Fruit fly (Drosophila melanogaster) whole organism: ENCODE results near the gene CG10958.
A peak's percentile ranks its signal among the peaks of the same experiment; 100 is the strongest.

Experiments used
- CG8478 ChIP-seq: fragments of >200 bp; optimal IDR thresholded peaks from 2 replicates; lab custom pipeline; 2018; ENCODE audit warnings: inconsistent platforms
- Dll ChIP-seq: fragments of >200 bp; optimal IDR thresholded peaks from 2 replicates; lab custom pipeline; 2017
- EcR ChIP-seq, 2 experiments: fragments of >200 bp; optimal IDR thresholded peaks; 2 replicates each; lab custom pipeline; 2017; ENCODE audit warnings: missing biosample characterization in 2 of 2, missing genetic modification characterization in 2 of 2, missing genetic modification reagents in 2 of 2
- pan ChIP-seq: fragments of >200 bp; optimal IDR thresholded peaks from 2 replicates; lab custom pipeline; 2017
- psq ChIP-seq: fragments of >200 bp; optimal IDR thresholded peaks from 2 replicates; lab custom pipeline; 2017
- usp ChIP-seq: fragments of >200 bp; optimal IDR thresholded peaks from 2 replicates; lab custom pipeline; 2017; ENCODE audit warnings: missing biosample characterization, missing genetic modification characterization, mixed read lengths

Gene CG10958

DNA sequence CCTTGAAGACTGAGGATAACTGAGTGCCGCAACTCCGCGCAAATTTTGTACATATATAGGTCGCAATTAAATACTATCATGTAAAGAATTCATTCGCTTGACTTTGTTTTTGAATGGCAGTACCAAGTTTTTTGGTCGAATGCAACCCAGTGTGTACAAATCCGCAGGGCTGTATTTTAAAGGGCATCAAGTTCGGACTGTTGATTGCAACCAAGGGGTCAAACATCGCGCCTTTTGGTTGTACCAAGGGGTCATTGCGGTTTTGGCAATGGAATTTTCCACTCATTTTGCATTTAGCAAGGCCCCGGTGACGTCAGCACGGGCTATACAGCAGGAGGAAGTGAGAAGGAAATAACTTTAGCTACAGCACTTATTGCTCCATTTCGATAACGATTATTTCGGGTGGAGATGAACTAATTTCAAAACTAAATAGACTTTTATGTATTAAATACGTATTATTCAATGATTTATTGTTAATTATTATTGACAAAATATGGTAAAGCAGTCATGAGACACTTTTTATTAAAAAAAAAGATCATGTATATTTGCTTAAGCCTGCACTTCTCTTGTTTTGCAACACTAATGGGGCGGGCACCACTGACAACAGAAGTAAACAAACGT is at the start of gene CG10958:
Gene CG10958, plus strand, starts transcription at position 593 of the 621 bp plus-strand sequence.
- TF ChIP-seq CG8478 (lab: Kevin White, UChicago) = no peak
- TF ChIP-seq Dll (lab: Kevin White, UChicago) = no peak
- no peak for TF ChIP-seq pan
- no peak for TF ChIP-seq psq (lab: Kevin White, UChicago)
- no peak for TF ChIP-seq usp (GFP tag; lab: Kevin White, UChicago)
- TF ChIP-seq EcR (GFP tag; optimal IDR thresholded peaks at IDR 0.05; lab: Kevin White, UChicago) = no peak

DNA sequence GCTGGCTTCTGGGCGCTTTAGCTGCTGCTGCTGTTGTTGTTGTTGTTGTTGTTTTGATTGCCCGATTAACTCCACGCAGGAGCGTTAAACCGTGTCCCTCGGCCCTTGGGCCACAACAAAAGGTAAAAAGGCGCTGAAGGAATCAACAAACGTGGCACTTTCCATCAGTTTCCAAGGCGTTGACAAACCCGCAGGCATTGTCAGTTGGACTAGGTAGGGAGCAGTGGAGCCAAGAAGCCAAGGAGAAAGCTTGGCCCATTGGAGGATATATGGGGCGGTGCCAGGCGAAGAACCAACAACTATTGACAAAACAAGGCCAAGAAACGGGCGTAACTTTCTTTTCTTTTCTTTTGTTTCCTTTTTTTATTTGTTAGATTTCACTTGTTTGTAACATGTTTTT is 45.0 kb upstream of the CG10958 start, which contains the start of gene CG2256:
Gene CG2256, minus strand, starts transcription at position 101 of the 400 bp plus-strand sequence.
- TF ChIP-seq pan = no peak
- no peak for TF ChIP-seq Dll (lab: Kevin White, UChicago)
- TF ChIP-seq CG8478 (lab: Kevin White, UChicago) = no peak
- TF ChIP-seq usp (GFP tag; lab: Kevin White, UChicago) = no peak
- no peak for TF ChIP-seq EcR (GFP tag; optimal IDR thresholded peaks at IDR 0.05; lab: Kevin White, UChicago)
- no peak for TF ChIP-seq psq (lab: Kevin White, UChicago)

DNA sequence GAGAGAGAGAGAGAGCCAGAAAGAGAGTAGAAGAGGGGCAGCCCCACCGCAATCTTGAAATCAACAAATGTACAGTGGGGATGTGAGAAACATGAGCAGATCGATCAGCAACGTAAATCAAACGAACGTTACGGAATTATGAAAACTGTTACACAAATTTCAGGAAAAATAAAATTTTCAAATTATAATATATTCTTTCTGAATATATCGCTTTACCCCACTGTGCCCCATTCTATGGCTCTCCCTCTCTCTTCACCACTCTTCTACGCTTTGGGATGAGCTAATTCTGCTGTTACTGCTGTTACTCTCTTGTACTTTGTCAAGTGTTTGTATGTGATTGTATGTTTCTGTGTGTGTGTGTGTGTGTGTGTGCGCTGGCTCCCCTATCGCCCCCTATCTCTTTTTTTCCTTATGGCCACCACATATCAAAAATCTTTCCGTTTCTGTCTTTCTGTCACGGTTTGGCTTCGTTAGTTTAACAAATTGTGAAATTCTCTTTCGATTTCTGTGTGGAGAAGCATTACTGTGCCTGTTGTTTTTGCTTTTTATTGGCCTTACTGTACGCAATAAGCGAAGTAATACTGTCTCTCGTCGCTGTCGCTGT is 41.0 kb upstream of the CG10958 start:
- TF ChIP-seq pan (no peak), CG8478 (lab: Kevin White, UChicago) (no peak), Dll (lab: Kevin White, UChicago) (peak; percentile 13), psq (lab: Kevin White, UChicago) (no peak), EcR (GFP tag; optimal IDR thresholded peaks at IDR 0.05; lab: Kevin White, UChicago) (no peak)

DNA sequence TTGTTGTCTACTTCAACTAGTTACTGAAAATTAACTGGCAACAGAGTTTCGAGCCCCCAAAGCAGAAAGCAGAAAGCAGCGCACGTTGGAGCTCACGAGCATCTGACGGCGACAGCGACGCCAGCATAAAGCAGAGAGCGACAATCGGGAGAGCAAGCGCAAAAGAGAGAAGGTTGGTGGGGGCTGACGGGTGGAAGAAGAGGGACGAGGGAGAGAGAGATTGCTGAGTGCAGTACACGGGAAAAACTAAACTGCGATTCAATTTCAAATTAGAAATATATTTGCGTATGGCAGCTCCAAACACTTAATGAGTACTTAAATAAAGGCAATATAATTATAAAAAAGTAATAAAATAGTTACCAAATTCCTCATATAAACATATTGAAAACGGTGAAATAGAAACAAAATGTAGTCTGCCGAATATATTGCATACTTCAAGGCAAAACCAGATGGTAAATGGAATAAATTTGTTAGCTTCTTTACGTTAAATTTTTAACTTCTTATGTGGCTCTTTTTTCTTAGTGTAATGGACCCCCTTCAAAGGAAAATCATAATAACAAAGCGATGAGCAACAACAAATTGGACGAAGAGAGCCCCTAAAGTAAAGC is 39.9 kb upstream of the CG10958 start:
- TF ChIP-seq usp (GFP tag; lab: Kevin White, UChicago) (no peak), pan (no peak), CG8478 (lab: Kevin White, UChicago) (no peak), psq (lab: Kevin White, UChicago) (no peak), EcR (GFP tag; optimal IDR thresholded peaks at IDR 0.05; lab: Kevin White, UChicago) (no peak), Dll (lab: Kevin White, UChicago) (peak; percentile 85)

DNA sequence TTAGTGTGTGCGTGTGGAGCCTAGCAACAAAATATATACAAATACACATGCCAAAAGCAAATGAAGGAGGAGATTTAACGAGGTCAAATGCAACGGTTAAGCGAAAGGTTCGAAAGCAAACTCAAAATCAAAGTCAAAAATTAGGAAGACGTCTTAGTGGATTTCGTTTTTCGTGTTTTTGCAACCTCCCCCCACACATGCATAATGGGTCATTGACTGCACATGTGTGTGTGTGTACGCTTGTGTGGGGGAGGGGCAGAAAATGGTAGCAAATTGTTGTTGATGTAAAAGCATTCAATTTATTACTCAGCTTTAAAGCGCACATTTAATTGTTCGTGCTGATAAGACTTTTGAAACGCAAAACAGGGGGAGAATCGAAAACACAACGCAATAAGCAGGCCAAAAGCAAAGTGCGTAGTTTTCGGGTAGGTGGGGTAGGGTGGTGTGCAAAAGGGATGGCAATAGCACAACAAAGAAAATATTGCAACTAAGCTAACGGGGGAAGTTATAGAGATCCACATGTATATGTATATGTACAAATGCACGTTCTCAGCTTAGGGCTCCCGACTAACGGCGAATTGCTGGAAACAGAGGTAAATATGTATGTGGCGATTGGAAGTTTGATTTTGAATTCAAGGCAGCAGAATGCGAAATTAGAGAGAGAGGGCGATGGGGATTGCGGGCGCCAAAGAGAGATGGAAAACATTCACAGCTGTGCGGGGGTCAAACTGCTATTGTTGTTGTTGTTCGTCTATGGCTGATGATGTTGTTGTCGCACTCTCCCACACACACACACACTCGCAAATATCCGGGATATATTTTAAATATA is 39.0 kb upstream of the CG10958 start:
- TF ChIP-seq Dll (lab: Kevin White, UChicago) (no peak), EcR (GFP tag; optimal IDR thresholded peaks at IDR 0.05; lab: Kevin White, UChicago) (peak; percentile 81 to 84)

DNA sequence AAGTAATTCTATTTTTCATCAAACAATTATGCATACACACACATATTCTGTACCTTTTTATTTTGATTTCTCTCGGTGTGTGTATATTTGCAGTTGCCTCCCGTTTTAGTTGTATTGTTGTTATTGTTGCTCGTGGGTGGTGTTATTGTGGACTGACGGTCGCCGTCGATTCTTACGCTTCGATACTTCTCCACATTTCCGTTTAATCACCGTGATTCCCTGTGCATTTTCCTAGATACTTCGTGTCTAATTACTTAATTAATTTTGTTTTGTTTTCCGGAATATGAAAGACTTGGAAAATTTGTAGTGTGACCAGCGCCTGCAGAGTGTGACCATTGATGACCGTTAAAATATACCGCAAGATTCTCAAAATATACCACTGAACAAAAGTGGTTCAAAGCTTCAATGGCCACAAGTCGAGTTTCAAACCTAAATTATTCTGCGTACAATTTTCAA is 38.3 kb upstream of the CG10958 start, which contains the start of gene UbcE2H:
Gene UbcE2H, minus strand, starts transcription at position 343 of the 456 bp plus-strand sequence.
- TF ChIP-seq usp (GFP tag; lab: Kevin White, UChicago) (no peak), CG8478 (lab: Kevin White, UChicago) (no peak), EcR (GFP tag; optimal IDR thresholded peaks at IDR 0.05; lab: Kevin White, UChicago) (no peak), Dll (lab: Kevin White, UChicago) (no peak)

DNA sequence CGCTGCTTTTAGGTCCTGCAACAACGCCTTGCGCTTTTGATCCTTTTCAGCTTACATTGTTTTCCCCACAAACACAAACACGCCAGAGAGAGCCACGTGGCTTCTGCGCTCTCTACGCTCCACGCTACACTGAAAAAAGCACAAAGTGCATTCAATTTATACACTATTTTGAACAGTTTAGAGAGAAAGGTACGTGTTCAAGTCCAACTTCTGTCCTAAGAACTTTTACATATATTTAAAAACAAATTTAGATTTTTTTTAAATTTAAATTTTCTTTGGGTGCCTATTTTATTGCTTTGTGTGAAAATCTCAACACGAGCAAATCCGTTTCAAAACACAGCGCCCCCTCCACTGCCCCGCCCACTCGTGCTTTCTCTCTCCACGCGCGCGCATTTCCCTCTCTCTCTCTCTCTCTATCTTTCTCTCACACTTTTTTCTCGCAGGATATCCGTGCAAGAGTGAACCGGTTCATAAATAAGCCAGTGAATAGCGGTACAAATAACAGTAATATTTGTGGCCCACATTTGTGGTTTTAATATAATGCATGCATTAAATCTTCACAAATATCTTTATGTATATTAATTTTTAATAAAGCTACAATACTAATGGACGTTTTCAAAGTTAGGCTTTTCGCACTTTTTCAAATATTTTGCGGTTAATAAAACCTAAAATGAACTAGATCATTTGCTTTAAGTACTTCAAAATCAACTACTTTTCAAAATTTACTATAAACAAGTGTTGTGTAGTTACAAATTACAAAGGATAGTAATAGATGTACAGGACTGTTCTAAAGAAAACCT is 31.9 kb upstream of the CG10958 start:
- TF ChIP-seq EcR (GFP tag; optimal IDR thresholded peaks at IDR 0.05; lab: Kevin White, UChicago) (no peak), Dll (lab: Kevin White, UChicago) (no peak), pan (no peak), psq (lab: Kevin White, UChicago) (no peak), CG8478 (lab: Kevin White, UChicago) (no peak), usp (GFP tag; lab: Kevin White, UChicago) (no peak)

DNA sequence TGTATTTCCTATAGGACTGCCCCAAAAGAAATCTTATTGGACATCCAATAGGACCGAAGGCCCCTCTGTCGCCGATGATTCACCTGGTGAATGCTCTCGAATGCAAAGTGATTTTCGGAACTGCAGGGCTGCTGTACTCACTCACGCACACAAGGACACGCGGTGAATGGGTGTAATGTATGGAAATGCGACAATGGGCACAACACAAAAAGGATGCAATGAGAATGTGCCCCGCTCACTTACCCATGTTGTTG is 31.3 kb upstream of the CG10958 start:
- TF ChIP-seq CG8478 (lab: Kevin White, UChicago) (no peak), pan (no peak), Dll (lab: Kevin White, UChicago) (no peak), psq (lab: Kevin White, UChicago) (no peak), usp (GFP tag; lab: Kevin White, UChicago) (no peak), EcR (GFP tag; optimal IDR thresholded peaks at IDR 0.05; lab: Kevin White, UChicago) (no peak)

DNA sequence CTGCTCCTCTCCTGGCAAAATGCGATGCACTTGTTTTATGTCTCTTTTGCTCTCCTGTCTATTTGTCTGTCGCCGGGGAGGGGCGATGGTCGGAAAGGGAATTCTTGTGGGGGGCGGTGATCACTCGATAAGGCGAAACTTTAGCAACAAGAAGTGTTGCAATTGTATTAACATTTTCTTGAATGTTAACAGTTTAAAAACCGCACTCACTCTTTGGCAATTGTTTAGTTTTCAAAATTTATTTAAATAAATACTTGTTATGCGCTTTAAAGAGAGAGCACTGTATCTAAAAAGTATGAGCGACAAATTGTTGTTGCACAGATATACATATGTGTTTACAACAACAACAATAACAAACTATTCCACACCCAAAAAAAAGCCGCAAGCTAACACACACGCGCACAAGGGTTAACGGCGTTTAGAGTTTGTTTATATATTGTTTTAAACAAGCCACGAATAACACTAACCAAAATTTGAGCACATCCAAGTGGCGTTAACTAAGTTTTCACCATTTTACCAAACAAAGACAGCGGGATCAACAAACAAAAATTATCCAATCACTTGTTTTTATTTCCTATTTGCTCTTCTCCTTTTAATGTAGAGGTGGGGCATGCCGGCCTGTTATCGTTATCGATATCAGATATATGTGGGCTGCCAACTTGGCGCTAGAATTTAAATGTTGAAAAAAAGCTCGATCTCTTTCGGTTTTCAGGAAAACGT is 30.4 kb upstream of the CG10958 start, which contains the start of gene CG2258:
Gene CG2258, minus strand, starts transcription at position 617 of the 720 bp plus-strand sequence.
- TF ChIP-seq pan (no peak), usp (GFP tag; lab: Kevin White, UChicago) (no peak), CG8478 (lab: Kevin White, UChicago) (no peak), EcR (GFP tag; optimal IDR thresholded peaks at IDR 0.05; lab: Kevin White, UChicago) (no peak), Dll (lab: Kevin White, UChicago) (no peak), psq (lab: Kevin White, UChicago) (no peak)
